Worm (Caenorhabditis elegans): ENCODE results near the gene K12B6.11.

The K12B6.11 gene

ce11 chrV:6288607-6289006 lies at the start of gene K12B6.11:
Gene K12B6.11 (plus strand): TSS chrV:6288907.
- TF ChIP-seq T23F11.4 (GFP tag; optimal IDR thresholded peaks at IDR 0.05) (no peak), ahr-1 (tag; optimal IDR thresholded peaks at IDR 0.05) (no peak), lim-6 (tag; optimal IDR thresholded peaks at IDR 0.05) (no peak), eyg-1 (tag; optimal IDR thresholded peaks at IDR 0.05) (no peak), hlh-15 (tag; optimal IDR thresholded peaks at IDR 0.05) (no peak)

ce11 chrV:6239855-6240254 lies 48.9 kb upstream of the K12B6.11 start:
- TF ChIP-seq pros-1 (tag; optimal IDR thresholded peaks at IDR 0.05) (no peak), odd-2 (tag; optimal IDR thresholded peaks at IDR 0.05) (no peak), sdc-2 (tag; optimal IDR thresholded peaks at IDR 0.05) (no peak), sox-2 (GFP tag; IDR thresholded peaks at IDR 0.05) (no peak), ceh-19 (GFP tag; optimal IDR thresholded peaks at IDR 0.05) (no peak), T23F11.4 (GFP tag; optimal IDR thresholded peaks at IDR 0.05) (no peak), ceh-9 (tag; optimal IDR thresholded peaks at IDR 0.05) (no peak), hlh-6 (tag; optimal IDR thresholded peaks at IDR 0.05) (no peak), unc-3 (GFP tag; conservative IDR thresholded peaks at IDR 0.05) (no peak), unc-3 (tag; optimal IDR thresholded peaks at IDR 0.05) (no peak), K09A11.1 (tag; optimal IDR thresholded peaks at IDR 0.05; ENCODE audit: insufficient read depth) (no peak), hlh-8 (tag; optimal IDR thresholded peaks at IDR 0.05) (no peak), nhr-11 (tag; optimal IDR thresholded peaks at IDR 0.05) (no peak), ceh-18 (tag; optimal IDR thresholded peaks at IDR 0.05) (no peak), ceh-24 (tag; optimal IDR thresholded peaks at IDR 0.05) (no peak), K02D7.2 (tag; optimal IDR thresholded peaks at IDR 0.05) (no peak), fax-1 (tag; optimal IDR thresholded peaks at IDR 0.05) (no peak), ceh-30 (tag; optimal IDR thresholded peaks at IDR 0.05) (no peak), rnt-1 (tag; optimal IDR thresholded peaks at IDR 0.05) (no peak), ref-2 (tag; optimal IDR thresholded peaks at IDR 0.05) (no peak)

ce11 chrV:6240735-6241134 lies 48.0 kb upstream of the K12B6.11 start:
- TF ChIP-seq fax-1 (tag; optimal IDR thresholded peaks at IDR 0.05), result no peak
- TF ChIP-seq ztf-16 (tag; optimal IDR thresholded peaks at IDR 0.05), result no peak
- no peak for TF ChIP-seq pqm-1 (tag; optimal IDR thresholded peaks at IDR 0.05)
- no peak for TF ChIP-seq pag-3 (tag; optimal IDR thresholded peaks at IDR 0.05; ENCODE audit: borderline replicate concordance)
- TF ChIP-seq ceh-2 (tag; optimal IDR thresholded peaks at IDR 0.05), result no peak
- no peak for TF ChIP-seq C38D4.7 (GFP tag; optimal IDR thresholded peaks at IDR 0.05)
- no peak for TF ChIP-seq elt-2 (tag; optimal IDR thresholded peaks at IDR 0.05)
- no peak for TF ChIP-seq mec-3 (tag; optimal IDR thresholded peaks at IDR 0.05; ENCODE audit: borderline replicate concordance)
- no peak for TF ChIP-seq dmd-4 (tag; optimal IDR thresholded peaks at IDR 0.05; ENCODE audit: borderline replicate concordance)
- no peak for TF ChIP-seq rnt-1 (tag; optimal IDR thresholded peaks at IDR 0.05)
- no peak for TF ChIP-seq hlh-13 (GFP tag; optimal IDR thresholded peaks at IDR 0.05)
- no peak for TF ChIP-seq unc-86 (tag; optimal IDR thresholded peaks at IDR 0.05)
- TF ChIP-seq hlh-6 (tag; optimal IDR thresholded peaks at IDR 0.05), result no peak
- no peak for TF ChIP-seq syd-9 (tag; optimal IDR thresholded peaks at IDR 0.05)
- no peak for TF ChIP-seq lim-6 (tag; optimal IDR thresholded peaks at IDR 0.05)
- TF ChIP-seq nhr-11 (tag; optimal IDR thresholded peaks at IDR 0.05), result no peak
- no peak for TF ChIP-seq ceh-24 (tag; optimal IDR thresholded peaks at IDR 0.05)

ce11 chrV:6243260-6243659 lies 45.4 kb upstream of the K12B6.11 start:
- no peak for TF ChIP-seq nhr-232 (tag; optimal IDR thresholded peaks at IDR 0.05)
- peak; percentile 0 for TF ChIP-seq elt-2 (tag; optimal IDR thresholded peaks at IDR 0.05)
- TF ChIP-seq K09A11.1 (tag; optimal IDR thresholded peaks at IDR 0.05; ENCODE audit: insufficient read depth), result no peak
- TF ChIP-seq fkh-10 (GFP tag; optimal IDR thresholded peaks at IDR 0.05), result no peak
- no peak for TF ChIP-seq unc-3 (GFP tag; conservative IDR thresholded peaks at IDR 0.05)
- no peak for TF ChIP-seq unc-3 (tag; optimal IDR thresholded peaks at IDR 0.05)
- TF ChIP-seq pax-1 (tag; optimal IDR thresholded peaks at IDR 0.05), result no peak
- no peak for TF ChIP-seq ceh-9 (tag; optimal IDR thresholded peaks at IDR 0.05)
